Worm (Caenorhabditis elegans) whole organism, young adult: ENCODE measurements around the gene F52G3.5.

ENCODE experiments used
- B0261.1 ChIP-seq: sonication (generic microtip); optimal IDR thresholded peaks from 2 replicates; lab custom pipeline; 2016; ENCODE audit warnings: mild to moderate bottlenecking, missing genetic modification characterization, moderate library complexity, missing compliant biosample characterization
- C17E4.6 ChIP-seq: fragments of 200-800 bp; sonication (Bioruptor generic); IDR thresholded peaks from 2 replicates; pipeline ENCODE4 v1.3.6; 2022; ENCODE audit warnings: missing genetic modification reagents, missing genetic modification characterization, missing compliant biosample characterization
- F22D6.2 ChIP-seq: sonication (generic microtip); optimal IDR thresholded peaks from 2 replicates; lab custom pipeline; 2016; ENCODE audit warnings: mild to moderate bottlenecking, missing genetic modification characterization, missing compliant biosample characterization
- F23B12.7 ChIP-seq: sonication (generic microtip); optimal IDR thresholded peaks from 2 replicates; lab custom pipeline; 2017; ENCODE audit warnings: missing genetic modification characterization, mild to moderate bottlenecking, missing compliant biosample characterization, antibody characterized with exemption, moderate library complexity; ENCODE audit not compliant: insufficient read depth
- F37B4.10 ChIP-seq: fragments of 200-800 bp; sonication (Bioruptor generic); IDR thresholded peaks from 2 replicates; pipeline ENCODE4 v1.3.6; 2022; ENCODE audit warnings: missing genetic modification characterization, missing compliant biosample characterization
- F55B11.4 ChIP-seq: sonication (generic microtip); optimal IDR thresholded peaks from 2 replicates; lab custom pipeline; 2016; ENCODE audit warnings: missing compliant biosample characterization, missing genetic modification characterization, borderline replicate concordance; ENCODE audit not compliant: insufficient read depth
- T26A5.8 ChIP-seq: sonication (generic microtip); optimal IDR thresholded peaks from 2 replicates; lab custom pipeline; 2016; ENCODE audit warnings: missing genetic modification characterization, missing compliant biosample characterization
- Y53F4B.3 ChIP-seq: fragments of 200-800 bp; sonication (Bioruptor generic); IDR thresholded peaks from 2 replicates; pipeline ENCODE4 v1.3.6; 2022; ENCODE audit warnings: missing genetic modification reagents, missing genetic modification characterization, missing compliant biosample characterization
- Y56A3A.18 ChIP-seq: fragments of 200-800 bp; sonication (Bioruptor generic); IDR thresholded peaks from 2 replicates; pipeline ENCODE4 v1.3.6; 2022; ENCODE audit warnings: missing genetic modification reagents, missing genetic modification characterization, missing compliant biosample characterization
- Y67H2A.10 ChIP-seq: fragments of 200-800 bp; sonication (Bioruptor generic); conservative IDR thresholded peaks from 2 replicates; pipeline ENCODE4 v1.3.6; 2022; ENCODE audit warnings: missing genetic modification reagents, missing genetic modification characterization, missing compliant biosample characterization
- bed-2 ChIP-seq: fragments of 200-800 bp; sonication (Bioruptor generic); IDR thresholded peaks from 2 replicates; pipeline ENCODE4 v1.3.6; 2022; ENCODE audit warnings: missing genetic modification reagents, missing genetic modification characterization, missing compliant biosample characterization
- ccch-3 ChIP-seq: fragments of 200-800 bp; sonication (Bioruptor generic); optimal IDR thresholded peaks from 2 replicates; lab custom pipeline; 2018; ENCODE audit warnings: mild to moderate bottlenecking, missing genetic modification characterization, missing compliant biosample characterization
- dox-1 ChIP-seq: fragments of 200-800 bp; sonication (Bioruptor generic); IDR thresholded peaks from 2 replicates; pipeline ENCODE4 v1.3.6; 2022; ENCODE audit warnings: missing genetic modification reagents, missing genetic modification characterization, missing compliant biosample characterization
- dpff-1 ChIP-seq: sonication (generic microtip); optimal IDR thresholded peaks from 2 replicates; lab custom pipeline; 2017; ENCODE audit warnings: mild to moderate bottlenecking, missing genetic modification characterization, missing compliant biosample characterization
- egl-18 ChIP-seq: fragments of 200-800 bp; sonication (Bioruptor generic); IDR thresholded peaks from 2 replicates; pipeline ENCODE4 v1.3.6; 2022; ENCODE audit warnings: missing genetic modification reagents, missing genetic modification characterization, missing compliant biosample characterization
- egrh-3 ChIP-seq: fragments of 200-800 bp; sonication (Bioruptor generic); IDR thresholded peaks from 2 replicates; pipeline ENCODE4 v1.3.6; 2022; ENCODE audit warnings: missing genetic modification reagents, missing genetic modification characterization, missing compliant biosample characterization
- ekl-4 ChIP-seq: fragments of 200-800 bp; sonication (Bioruptor generic); IDR thresholded peaks from 2 replicates; pipeline ENCODE4 v1.3.6; 2022; ENCODE audit warnings: missing genetic modification reagents, missing genetic modification characterization, missing compliant biosample characterization
- him-1 ChIP-seq: sonication (generic microtip); optimal IDR thresholded peaks from 2 replicates; lab custom pipeline; 2016; ENCODE audit warnings: missing genotype, missing genetic modification reagents, missing genetic modification characterization, missing compliant biosample characterization
- hlh-12 ChIP-seq: sonication (generic microtip); optimal IDR thresholded peaks from 2 replicates; lab custom pipeline; 2016; ENCODE audit warnings: missing genetic modification characterization, missing compliant biosample characterization
- hrde-1 ChIP-seq: sonication (generic microtip); optimal IDR thresholded peaks from 2 replicates; lab custom pipeline; 2016; ENCODE audit warnings: missing genetic modification characterization, mild to moderate bottlenecking, missing compliant biosample characterization, moderate library complexity, missing genotype, missing genetic modification reagents, borderline replicate concordance
- lag-1 ChIP-seq: fragments of 200-800 bp; sonication (Bioruptor generic); IDR thresholded peaks from 2 replicates; pipeline ENCODE4 v1.3.6; 2022; ENCODE audit warnings: missing genetic modification reagents, missing genetic modification characterization, missing compliant biosample characterization
- let-526 ChIP-seq: fragments of 200-800 bp; sonication (Bioruptor generic); IDR thresholded peaks from 2 replicates; pipeline ENCODE4 v1.3.6; 2022; ENCODE audit warnings: missing genetic modification reagents, missing genetic modification characterization, missing compliant biosample characterization
- lin-35 ChIP-seq, 3 experiments: fragments of 150-350 bp in 2 of 3; sonication (generic microtip) in 1 of 3; optimal IDR thresholded peaks; 2 replicates each; lab custom pipeline; 2014 to 2018; ENCODE audit warnings: missing biosample characterization in 3 of 3, missing genetic modification characterization in 3 of 3, missing genetic modification reagents in 3 of 3
- lsl-1 ChIP-seq: fragments of 200-800 bp; sonication (Bioruptor generic); optimal IDR thresholded peaks from 2 replicates; lab custom pipeline; 2018; ENCODE audit warnings: mild to moderate bottlenecking, missing genetic modification characterization, moderate library complexity, missing compliant biosample characterization
- madf-3 ChIP-seq: fragments of 200-800 bp; sonication (Bioruptor generic); IDR thresholded peaks from 2 replicates; pipeline ENCODE4 v1.3.6; 2022; ENCODE audit warnings: missing genetic modification reagents, missing genetic modification characterization, missing compliant biosample characterization
- mel-28 ChIP-seq: sonication (generic microtip); optimal IDR thresholded peaks from 2 replicates; lab custom pipeline; 2016; ENCODE audit warnings: borderline replicate concordance, mild to moderate bottlenecking, missing genetic modification characterization, missing compliant biosample characterization
- nfya-2 ChIP-seq: fragments of 200-800 bp; sonication (Bioruptor generic); IDR thresholded peaks from 2 replicates; pipeline ENCODE4 v1.3.6; 2022; ENCODE audit warnings: missing genetic modification reagents, missing genetic modification characterization, missing compliant biosample characterization
- nfyb-1 ChIP-seq: fragments of 200-800 bp; sonication (Bioruptor generic); IDR thresholded peaks from 2 replicates; pipeline ENCODE4 v1.3.6; 2022; ENCODE audit warnings: missing genetic modification reagents, missing genetic modification characterization, missing compliant biosample characterization
- nhr-179 ChIP-seq: sonication (generic microtip); optimal IDR thresholded peaks from 2 replicates; lab custom pipeline; 2016; ENCODE audit warnings: mild to moderate bottlenecking, missing genetic modification characterization, missing compliant biosample characterization
- nhr-80 ChIP-seq: sonication (generic microtip); optimal IDR thresholded peaks from 2 replicates; lab custom pipeline; 2016; ENCODE audit warnings: missing genetic modification characterization, missing compliant biosample characterization
- nhr-90 ChIP-seq: sonication (generic microtip); optimal IDR thresholded peaks from 2 replicates; lab custom pipeline; 2016; ENCODE audit warnings: missing genotype, mild to moderate bottlenecking, missing genetic modification characterization, missing compliant biosample characterization
- rcor-1 ChIP-seq: fragments of 200-800 bp; sonication (Bioruptor generic); IDR thresholded peaks from 2 replicates; pipeline ENCODE4 v1.3.6; 2022; ENCODE audit warnings: missing genetic modification reagents, missing genetic modification characterization, missing compliant biosample characterization
- repo-1 ChIP-seq: sonication (generic microtip); optimal IDR thresholded peaks from 2 replicates; lab custom pipeline; 2017; ENCODE audit warnings: mild to moderate bottlenecking, missing genetic modification characterization, missing compliant biosample characterization
- snpc-3.4 ChIP-seq: sonication (generic microtip); optimal IDR thresholded peaks from 2 replicates; lab custom pipeline; 2017; ENCODE audit warnings: missing genetic modification characterization, mild to moderate bottlenecking, missing compliant biosample characterization, antibody characterized with exemption, moderate library complexity, missing genotype, missing genetic modification reagents
- tbp1 ChIP-seq: fragments of 200-800 bp; sonication (Bioruptor generic); optimal IDR thresholded peaks from 2 replicates; lab custom pipeline; 2018; ENCODE audit warnings: mild to moderate bottlenecking, missing genetic modification characterization, missing compliant biosample characterization
- tlf-1 ChIP-seq: fragments of 200-800 bp; sonication (Bioruptor generic); optimal IDR thresholded peaks from 2 replicates; lab custom pipeline; 2018; ENCODE audit warnings: mild to moderate bottlenecking, missing genetic modification characterization, missing compliant biosample characterization
- zfh-2 ChIP-seq: fragments of 200-800 bp; sonication (Bioruptor generic); conservative IDR thresholded peaks from 2 replicates; pipeline ENCODE4 v1.3.6; 2022; ENCODE audit warnings: missing genetic modification reagents, missing genetic modification characterization, missing compliant biosample characterization
- zim-3 ChIP-seq: sonication (generic microtip); optimal IDR thresholded peaks from 2 replicates; lab custom pipeline; 2017; ENCODE audit warnings: mild to moderate bottlenecking, missing genetic modification characterization, moderate library complexity, missing compliant biosample characterization
- ztf-22 ChIP-seq: fragments of 200-800 bp; sonication (Bioruptor generic); optimal IDR thresholded peaks from 2 replicates; lab custom pipeline; 2018; ENCODE audit warnings: mild to moderate bottlenecking, missing genetic modification characterization, moderate library complexity, missing compliant biosample characterization
- ztf-28 ChIP-seq: fragments of 200-800 bp; sonication (Bioruptor generic); IDR thresholded peaks from 2 replicates; pipeline ENCODE4 v1.3.6; 2022; ENCODE audit warnings: missing genetic modification reagents, missing genetic modification characterization, missing compliant biosample characterization
- ztf-6 ChIP-seq: fragments of 200-800 bp; sonication (Bioruptor generic); IDR thresholded peaks from 2 replicates; pipeline ENCODE4 v1.3.6; 2022; ENCODE audit warnings: missing genetic modification reagents, missing genetic modification characterization, missing compliant biosample characterization

The F52G3.5 gene

ce11 chrX:16967813-16968212 lies 8.1 kb downstream of the F52G3.5 start:
- TF ChIP-seq ztf-22 (no peak), zfh-2 (GFP tag; lab: Robert Waterston, UW) (peak; percentile 73), ekl-4 (0 out of 2 replicates have a peak, but pooled peaks have one; percentile 35)
- TF ChIP-seq, all 124 proteins: peak for 2

- TF ChIP-seq repo-1 (tag; lab: Kevin White, UChicago) (no peak), Y67H2A.10 (GFP tag; lab: Robert Waterston, UW) (no peak), zfh-2 (GFP tag; lab: Robert Waterston, UW) (peak; percentile 78; the same call in 1 of the 2 replicates), tbp1 (GFP tag; lab: Kevin White, UChicago) (no peak), rcor-1 (GFP tag; lab: Robert Waterston, UW) (no peak), egrh-3 (GFP tag; lab: Robert Waterston, UW) (peak; percentile 56; the same call in 1 of the 2 replicates), hrde-1 (no peak), dpff-1 (no peak), hlh-12 (tag; lab: Kevin White, UChicago) (no peak), B0261.1 (tag; lab: Kevin White, UChicago) (no peak), tlf-1 (no peak), F22D6.2 (tag; lab: Kevin White, UChicago) (no peak), zim-3 (tag; lab: Kevin White, UChicago) (no peak)
Measured at ce11 chrX:16965888-16966287, 10.1 kb downstream of the F52G3.5 start.

- no peak for TF ChIP-seq madf-3 (GFP tag; lab: Robert Waterston, UW)
- peak; percentile 41 for TF ChIP-seq nhr-80 (tag; lab: Kevin White, UChicago)
Measured at ce11 chrX:16963519-16963971, 12.4 kb downstream of the F52G3.5 start, which contains the start of the genes F52G3.1 and F52G3.7. TSS of gene F52G3.1 (plus strand) at chrX:16963871. TSS of gene F52G3.7 (plus strand) at chrX:16963921.

- no peak for TF ChIP-seq T26A5.8 (tag; lab: Kevin White, UChicago)
- TF ChIP-seq ztf-28 (GFP tag; lab: Robert Waterston, UW) = no peak
- TF ChIP-seq zfh-2 (GFP tag; lab: Robert Waterston, UW) = 0 out of 2 replicates have a peak, but pooled peaks have one; percentile 7
- TF ChIP-seq snpc-3.4 (tag; lab: Kevin White, UChicago) = no peak
Measured at ce11 chrX:16962640-16963039, 13.3 kb downstream of the F52G3.5 start.

ce11 chrX:16961387-16961786 lies 14.6 kb downstream of the F52G3.5 start:
- TF ChIP-seq mel-28 (tag; lab: Kevin White, UChicago) = no peak
- peak; percentile 55; the same call in 1 of the 2 replicates for TF ChIP-seq nfyb-1 (GFP tag; lab: Robert Waterston, UW)
- no peak for TF ChIP-seq Y53F4B.3
- no peak for TF ChIP-seq lsl-1 (GFP tag; lab: Kevin White, UChicago)
- TF ChIP-seq him-1 = no peak
- no peak for TF ChIP-seq F37B4.10 (GFP tag; lab: Robert Waterston, UW)
- no peak for TF ChIP-seq nhr-90
- TF ChIP-seq ccch-3 (GFP tag; lab: Kevin White, UChicago) = no peak
- TF ChIP-seq dox-1 (GFP tag; lab: Robert Waterston, UW) = peak; percentile 77
- no peak for TF ChIP-seq zim-3 (tag; lab: Kevin White, UChicago)
- TF ChIP-seq dpff-1 = no peak
- TF ChIP-seq Y56A3A.18 (GFP tag; lab: Robert Waterston, UW) = no peak
- TF ChIP-seq bed-2 (GFP tag; lab: Robert Waterston, UW) = no peak
- 0 out of 2 replicates have a peak, but pooled peaks have one; percentile 61 for TF ChIP-seq Y67H2A.10 (GFP tag; lab: Robert Waterston, UW)
- no peak for TF ChIP-seq lag-1 (GFP tag; lab: Robert Waterston, UW)
- TF ChIP-seq egl-18 (GFP tag; lab: Robert Waterston, UW) = no peak
- no peak for TF ChIP-seq C17E4.6 (GFP tag; lab: Robert Waterston, UW)
- TF ChIP-seq let-526 (GFP tag; lab: Robert Waterston, UW) = peak; percentile 77; the same call in 1 of the 2 replicates
- TF ChIP-seq nfya-2 (GFP tag; lab: Robert Waterston, UW) = no peak
- TF ChIP-seq nhr-179 (tag; lab: Kevin White, UChicago) = no peak
- peak in 1 of 3 experiments; percentile 55 for TF ChIP-seq lin-35 (GFP tag; optimal IDR thresholded peaks at IDR 0.05; lab: Kevin White, UChicago)
- TF ChIP-seq F55B11.4 = no peak
- TF ChIP-seq rcor-1 (GFP tag; lab: Robert Waterston, UW) = peak; percentile 48; the same call in 1 of the 2 replicates
- 0 out of 2 replicates have a peak, but pooled peaks have one; percentile 63 for TF ChIP-seq ztf-6
- TF ChIP-seq F23B12.7 (tag; lab: Kevin White, UChicago) = no peak
